Worm (Caenorhabditis elegans) whole organism, young adult: ENCODE measurements around the gene spp-18.

ENCODE experiments used
- B0261.1 ChIP-seq: sonication (generic microtip); optimal IDR thresholded peaks from 2 replicates; lab custom pipeline; 2016; ENCODE audit warnings: mild to moderate bottlenecking, missing genetic modification characterization, moderate library complexity, missing compliant biosample characterization
- C06A6.2 ChIP-seq: fragments of 200-800 bp; sonication (Bioruptor generic); conservative IDR thresholded peaks from 2 replicates; pipeline ENCODE4 v1.3.6; 2022; ENCODE audit warnings: missing genetic modification characterization, missing compliant biosample characterization
- F57A8.1 ChIP-seq: fragments of 200-800 bp; sonication (Bioruptor generic); optimal IDR thresholded peaks from 2 replicates; lab custom pipeline; 2018; ENCODE audit warnings: mild to moderate bottlenecking, missing genetic modification characterization, moderate library complexity, missing compliant biosample characterization
- F57C9.4 ChIP-seq: sonication (generic microtip); optimal IDR thresholded peaks from 2 replicates; lab custom pipeline; 2017; ENCODE audit warnings: mild to moderate bottlenecking, missing genetic modification characterization, missing compliant biosample characterization
- K11D2.4 ChIP-seq: fragments of 200-800 bp; sonication (Bioruptor generic); IDR thresholded peaks from 2 replicates; pipeline ENCODE4 v1.3.6; 2022; ENCODE audit warnings: missing genetic modification reagents, missing genetic modification characterization, missing compliant biosample characterization
- Y53G8AR.9 ChIP-seq: fragments of 200-800 bp; sonication (Bioruptor generic); conservative IDR thresholded peaks from 2 replicates; pipeline ENCODE4 v1.3.6; 2022; ENCODE audit warnings: missing genetic modification reagents, missing genetic modification characterization, missing compliant biosample characterization
- ZK185.1 ChIP-seq: sonication (generic microtip); optimal IDR thresholded peaks from 2 replicates; lab custom pipeline; 2016; ENCODE audit warnings: mild to moderate bottlenecking, missing genetic modification characterization, missing compliant biosample characterization; ENCODE audit not compliant: poor library complexity, severe bottlenecking
- akir-1 ChIP-seq: fragments of 200-800 bp; sonication (Bioruptor generic); optimal IDR thresholded peaks from 2 replicates; lab custom pipeline; 2018; ENCODE audit warnings: mild to moderate bottlenecking, missing genetic modification characterization, moderate library complexity, missing compliant biosample characterization
- ama-1 ChIP-seq, 3 experiments: fragments of 150-350 bp in 1 of 3; sonication (generic microtip) in 2 of 3; optimal IDR thresholded peaks; 2 replicates each; lab custom pipeline; 2014 to 2018; ENCODE audit warnings: missing biosample characterization in 2 of 3, missing genetic modification characterization in 2 of 3, missing genetic modification reagents in 2 of 3
- aptf-2 ChIP-seq: fragments of 200-800 bp; sonication (Bioruptor generic); conservative IDR thresholded peaks from 2 replicates; pipeline ENCODE4 v1.3.6; 2022; ENCODE audit warnings: missing genetic modification reagents, missing genetic modification characterization, missing compliant biosample characterization
- bed-1 ChIP-seq: fragments of 200-800 bp; sonication (Bioruptor generic); IDR thresholded peaks from 2 replicates; pipeline ENCODE4 v1.3.6; 2022; ENCODE audit warnings: missing genetic modification reagents, missing genetic modification characterization, missing compliant biosample characterization
- ccch-3 ChIP-seq: fragments of 200-800 bp; sonication (Bioruptor generic); optimal IDR thresholded peaks from 2 replicates; lab custom pipeline; 2018; ENCODE audit warnings: mild to moderate bottlenecking, missing genetic modification characterization, missing compliant biosample characterization
- cebp-1 ChIP-seq, 2 experiments: fragments of 200-800 bp in 1 of 2; sonication (Bioruptor generic) in 1 of 2; sonication (generic microtip) in 1 of 2; IDR thresholded peaks in 1 of 2; optimal IDR thresholded peaks in 1 of 2; 2 replicates each; pipeline versions ENCODE4 v1.3.6 to Lab custom; 2017 to 2022; ENCODE audit warnings: missing compliant biosample characterization in 2 of 2, missing genetic modification characterization in 2 of 2, mild to moderate bottlenecking in 1 of 2, missing genetic modification reagents in 1 of 2, moderate library complexity in 1 of 2
- ceh-40 ChIP-seq: fragments of 200-800 bp; sonication (Bioruptor generic); IDR thresholded peaks from 2 replicates; pipeline ENCODE4 v1.3.6; 2022; ENCODE audit warnings: missing genetic modification characterization, missing compliant biosample characterization
- ceh-79 ChIP-seq: sonication (generic microtip); optimal IDR thresholded peaks from 2 replicates; lab custom pipeline; 2017; ENCODE audit warnings: mild to moderate bottlenecking, missing genetic modification characterization, missing compliant biosample characterization
- chd-7 ChIP-seq: sonication (generic microtip); optimal IDR thresholded peaks from 2 replicates; lab custom pipeline; 2016; ENCODE audit warnings: mild to moderate bottlenecking, missing genetic modification characterization, moderate library complexity, missing compliant biosample characterization
- dox-1 ChIP-seq: fragments of 200-800 bp; sonication (Bioruptor generic); IDR thresholded peaks from 2 replicates; pipeline ENCODE4 v1.3.6; 2022; ENCODE audit warnings: missing genetic modification reagents, missing genetic modification characterization, missing compliant biosample characterization
- dpff-1 ChIP-seq: sonication (generic microtip); optimal IDR thresholded peaks from 2 replicates; lab custom pipeline; 2017; ENCODE audit warnings: mild to moderate bottlenecking, missing genetic modification characterization, missing compliant biosample characterization
- efl-1 ChIP-seq: fragments of 150-350 bp; optimal IDR thresholded peaks from 2 replicates; lab custom pipeline; 2014; ENCODE audit warnings: missing biosample characterization, missing genetic modification reagents, missing genetic modification characterization
- egl-18 ChIP-seq: fragments of 200-800 bp; sonication (Bioruptor generic); IDR thresholded peaks from 2 replicates; pipeline ENCODE4 v1.3.6; 2022; ENCODE audit warnings: missing genetic modification reagents, missing genetic modification characterization, missing compliant biosample characterization
- egl-44 ChIP-seq: fragments of 200-800 bp; sonication (Bioruptor generic); IDR thresholded peaks from 2 replicates; pipeline ENCODE4 v1.3.6; 2022; ENCODE audit warnings: missing genetic modification reagents, missing genetic modification characterization, missing compliant biosample characterization
- ets-4 ChIP-seq: fragments of 200-800 bp; sonication (Bioruptor generic); optimal IDR thresholded peaks from 2 replicates; lab custom pipeline; 2018; ENCODE audit warnings: mild to moderate bottlenecking, missing genetic modification characterization, missing compliant biosample characterization
- him-1 ChIP-seq: sonication (generic microtip); optimal IDR thresholded peaks from 2 replicates; lab custom pipeline; 2016; ENCODE audit warnings: missing genotype, missing genetic modification reagents, missing genetic modification characterization, missing compliant biosample characterization
- hrde-1 ChIP-seq: sonication (generic microtip); optimal IDR thresholded peaks from 2 replicates; lab custom pipeline; 2016; ENCODE audit warnings: missing genetic modification characterization, mild to moderate bottlenecking, missing compliant biosample characterization, moderate library complexity, missing genotype, missing genetic modification reagents, borderline replicate concordance
- hsf-1 ChIP-seq: fragments of 200-800 bp; sonication (Bioruptor generic); IDR thresholded peaks from 2 replicates; pipeline ENCODE4 v1.3.6; 2022; ENCODE audit warnings: missing genetic modification reagents, missing genetic modification characterization, missing compliant biosample characterization
- let-526 ChIP-seq: fragments of 200-800 bp; sonication (Bioruptor generic); IDR thresholded peaks from 2 replicates; pipeline ENCODE4 v1.3.6; 2022; ENCODE audit warnings: missing genetic modification reagents, missing genetic modification characterization, missing compliant biosample characterization
- lin-40 ChIP-seq: sonication (generic microtip); optimal IDR thresholded peaks from 2 replicates; lab custom pipeline; 2016; ENCODE audit warnings: missing genetic modification characterization, mild to moderate bottlenecking, missing compliant biosample characterization, missing genotype, missing genetic modification reagents
- lin-54 ChIP-seq: fragments of 200-800 bp; sonication (Bioruptor generic); optimal IDR thresholded peaks from 2 replicates; lab custom pipeline; 2018; ENCODE audit warnings: mild to moderate bottlenecking, missing genetic modification characterization, missing compliant biosample characterization
- madf-3 ChIP-seq: fragments of 200-800 bp; sonication (Bioruptor generic); IDR thresholded peaks from 2 replicates; pipeline ENCODE4 v1.3.6; 2022; ENCODE audit warnings: missing genetic modification reagents, missing genetic modification characterization, missing compliant biosample characterization
- mes-4 ChIP-seq: sonication (generic microtip); optimal IDR thresholded peaks from 2 replicates; lab custom pipeline; 2016; ENCODE audit warnings: missing genotype, missing genetic modification characterization, missing compliant biosample characterization
- nfyb-1 ChIP-seq: fragments of 200-800 bp; sonication (Bioruptor generic); IDR thresholded peaks from 2 replicates; pipeline ENCODE4 v1.3.6; 2022; ENCODE audit warnings: missing genetic modification reagents, missing genetic modification characterization, missing compliant biosample characterization
- nhr-90 ChIP-seq: sonication (generic microtip); optimal IDR thresholded peaks from 2 replicates; lab custom pipeline; 2016; ENCODE audit warnings: missing genotype, mild to moderate bottlenecking, missing genetic modification characterization, missing compliant biosample characterization
- rpc-1 ChIP-seq, 2 experiments: fragments of 150-350 bp in 1 of 2; sonication (generic microtip) in 1 of 2; optimal IDR thresholded peaks; 2 replicates each; lab custom pipeline; 2014 to 2018; ENCODE audit warnings: missing biosample characterization in 1 of 2, missing genetic modification characterization in 1 of 2, missing genetic modification reagents in 1 of 2, missing genotype in 1 of 2
- sdz-38 ChIP-seq: sonication (generic microtip); optimal IDR thresholded peaks from 2 replicates; lab custom pipeline; 2016; ENCODE audit warnings: missing genotype, missing genetic modification characterization, missing compliant biosample characterization
- snpc-1.3 ChIP-seq: sonication (generic microtip); optimal IDR thresholded peaks from 2 replicates; lab custom pipeline; 2017; ENCODE audit warnings: missing genetic modification characterization, mild to moderate bottlenecking, missing compliant biosample characterization, antibody characterized with exemption, moderate library complexity, missing genotype, missing genetic modification reagents; ENCODE audit not compliant: insufficient read depth
- unc-62 ChIP-seq: fragments of 150-350 bp; optimal IDR thresholded peaks from 2 replicates; lab custom pipeline; 2014; ENCODE audit warnings: missing biosample characterization, missing genetic modification reagents, missing genetic modification characterization
- ztf-22 ChIP-seq: fragments of 200-800 bp; sonication (Bioruptor generic); optimal IDR thresholded peaks from 2 replicates; lab custom pipeline; 2018; ENCODE audit warnings: mild to moderate bottlenecking, missing genetic modification characterization, moderate library complexity, missing compliant biosample characterization

Gene spp-18

DNA sequence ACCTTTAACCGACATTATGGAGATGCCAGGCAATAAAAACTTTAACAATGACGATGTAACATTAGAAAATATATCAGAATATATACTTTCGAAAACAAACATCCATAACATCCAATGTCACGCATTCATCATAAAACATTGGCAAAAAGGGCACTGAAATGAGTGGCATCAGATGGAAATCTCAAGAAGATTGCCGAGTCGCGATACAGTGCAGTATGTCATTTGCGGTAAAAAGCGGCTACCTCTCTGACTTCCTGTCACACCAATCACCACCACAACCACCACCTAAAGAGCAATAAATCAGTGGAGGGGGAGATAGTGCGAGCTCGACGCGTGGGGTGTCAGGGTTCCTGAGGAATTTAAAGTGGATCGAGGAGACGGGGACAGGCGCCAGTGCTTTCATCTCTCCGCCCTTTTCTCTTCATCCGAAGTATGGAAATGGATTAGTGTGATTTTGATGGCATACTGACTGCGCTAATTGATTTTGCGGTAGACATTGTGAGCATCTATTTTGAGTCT lies 19.6 kb downstream of the spp-18 start:
- TF ChIP-seq B0261.1 (no peak), akir-1 (GFP tag; lab: Kevin White, UChicago) (no peak), egl-44 (GFP tag; lab: Robert Waterston, UW) (no peak), cebp-1 (GFP tag; IDR thresholded peaks at IDR 0.05; lab: Robert Waterston, UW) (no peak), cebp-1 (tag; optimal IDR thresholded peaks at IDR 0.05; lab: Kevin White, UChicago) (no peak)

DNA sequence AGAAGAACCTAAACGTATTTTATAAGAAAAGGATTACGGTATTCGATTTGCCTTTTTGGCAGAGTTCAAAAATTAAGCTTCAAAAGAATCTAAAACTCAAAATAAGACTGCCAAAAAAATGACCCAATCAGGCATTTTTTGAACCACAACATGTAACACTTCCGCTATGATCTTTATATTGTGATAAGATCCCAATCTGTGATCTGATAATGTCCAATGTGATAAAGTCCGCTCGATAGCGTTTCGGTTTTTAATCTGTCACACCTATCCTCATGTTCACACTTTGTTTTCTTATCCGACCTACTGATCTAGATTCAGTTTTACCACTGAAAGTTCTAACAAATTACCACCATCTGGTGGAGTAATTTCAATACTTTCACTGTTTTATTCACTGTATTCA lies 20.5 kb downstream of the spp-18 start:
- TF ChIP-seq F57C9.4 (tag; lab: Kevin White, UChicago) = no peak
- no peak for TF ChIP-seq bed-1
- TF ChIP-seq nfyb-1 (GFP tag; lab: Robert Waterston, UW) = no peak

DNA sequence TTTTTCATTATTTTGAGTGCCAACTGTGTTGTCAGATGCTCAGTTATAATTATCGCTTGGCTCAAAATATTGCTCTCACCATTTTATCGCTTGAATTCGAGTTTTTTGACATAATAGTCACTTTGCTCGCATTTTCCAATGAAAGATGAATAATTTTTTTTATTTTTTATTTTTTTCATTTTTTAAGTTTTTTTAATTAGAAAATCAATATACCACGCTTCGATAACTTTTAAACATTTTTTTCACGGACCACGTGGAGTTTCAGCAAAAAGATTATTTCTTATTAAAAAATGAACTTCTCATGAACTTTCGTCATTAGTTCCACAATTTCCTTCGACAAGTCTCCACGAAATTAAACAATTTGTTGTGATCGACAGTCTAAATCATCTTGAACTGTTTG lies 21.2 kb downstream of the spp-18 start, which contains the start of gene elt-1:
elt-1 (plus strand) TSS at position 301 of the 400 bp plus-strand sequence.
- TF ChIP-seq K11D2.4 (GFP tag; lab: Robert Waterston, UW) = no peak
- no peak for TF ChIP-seq ZK185.1
- TF ChIP-seq Y53G8AR.9 (GFP tag; lab: Robert Waterston, UW) = no peak
- no peak for TF ChIP-seq ama-1 (optimal IDR thresholded peaks at IDR 0.05; lab: Kevin White, UChicago)
- no peak for TF ChIP-seq ama-1 (GFP tag; optimal IDR thresholded peaks at IDR 0.05; lab: Kevin White, UChicago)
- no peak for TF ChIP-seq efl-1
- TF ChIP-seq chd-7 = no peak
- TF ChIP-seq sdz-38 (tag; lab: Kevin White, UChicago) = no peak
- TF ChIP-seq ceh-79 (tag; lab: Kevin White, UChicago) = no peak
- TF ChIP-seq egl-18 = no peak
- no peak for TF ChIP-seq hrde-1
- no peak for TF ChIP-seq madf-3 (GFP tag; lab: Robert Waterston, UW)
- TF ChIP-seq F57A8.1 = no peak
- TF ChIP-seq ets-4 (GFP tag; lab: Kevin White, UChicago) = no peak
- TF ChIP-seq, all 124 proteins: peak for 0

DNA sequence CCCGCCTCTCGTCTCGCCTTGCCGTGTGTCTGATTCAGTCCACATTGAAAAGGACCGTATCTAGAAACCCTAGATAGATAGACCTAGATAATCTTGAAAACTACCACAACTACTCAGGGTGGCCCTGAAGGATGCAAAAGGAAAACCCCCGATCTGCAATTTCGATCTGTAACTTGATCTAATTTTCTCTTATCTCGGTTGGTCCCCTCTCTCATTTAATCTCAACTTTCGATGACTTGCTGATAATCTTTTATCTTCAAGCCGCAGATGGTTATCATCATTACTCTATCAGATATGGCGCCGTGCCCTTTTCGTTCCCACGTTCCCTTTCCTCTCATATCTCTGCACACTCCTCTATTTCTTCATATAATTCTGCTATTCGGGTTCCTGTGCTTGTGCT lies 22.0 kb downstream of the spp-18 start:
- TF ChIP-seq mes-4 (tag; lab: Kevin White, UChicago) (no peak), ccch-3 (GFP tag; lab: Kevin White, UChicago) (no peak), aptf-2 (GFP tag; lab: Robert Waterston, UW) (no peak), nfyb-1 (GFP tag; lab: Robert Waterston, UW) (0 out of 2 replicates have a peak, but pooled peaks have one; percentile 3)

DNA sequence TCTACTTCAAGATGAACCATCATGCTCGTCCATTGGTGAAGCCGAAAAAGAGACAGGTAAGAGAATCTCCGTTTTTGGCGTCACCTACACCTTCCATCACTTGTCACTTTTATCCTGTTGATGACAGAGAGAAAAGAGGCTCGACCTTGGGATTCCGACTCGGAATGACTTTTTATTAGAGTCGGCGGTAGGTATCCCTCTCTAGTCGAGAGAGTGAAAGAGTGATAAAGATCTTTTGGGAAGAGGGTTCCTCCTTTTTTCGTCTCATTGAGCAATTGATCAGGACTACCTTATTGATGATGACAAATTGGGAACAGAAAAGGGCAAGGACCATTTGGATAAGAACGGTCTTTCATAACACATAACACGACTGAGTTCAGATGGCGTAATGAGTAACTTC lies 23.8 kb downstream of the spp-18 start:
- TF ChIP-seq ceh-40 (GFP tag; lab: Robert Waterston, UW) (no peak), unc-62 (GFP tag; lab: Kevin White, UChicago) (peak; percentile 53)
- TF ChIP-seq, all 124 proteins: peak for 1

DNA sequence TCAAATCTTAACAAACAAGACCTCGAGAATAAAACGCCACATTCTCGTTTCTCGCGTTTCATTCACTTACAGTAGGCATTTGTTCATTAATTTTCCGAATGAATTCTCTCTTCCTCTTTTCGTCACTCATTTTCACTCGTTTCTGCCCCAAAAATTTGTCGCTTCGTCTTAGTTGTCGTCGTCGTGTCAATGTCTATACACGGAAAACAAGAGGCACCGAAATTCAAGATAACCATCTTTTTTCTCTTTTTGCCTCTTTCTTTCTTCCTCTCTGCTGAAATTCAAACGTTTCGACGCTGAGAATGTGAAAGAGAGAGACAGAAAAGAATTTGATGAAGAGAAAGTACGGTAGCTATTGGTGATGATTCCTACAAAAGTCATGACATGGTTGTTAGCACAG lies 24.5 kb downstream of the spp-18 start:
- TF ChIP-seq snpc-1.3 (tag; lab: Kevin White, UChicago) (no peak), ztf-22 (no peak), lin-40 (tag; lab: Kevin White, UChicago) (no peak), B0261.1 (no peak), dox-1 (GFP tag; lab: Robert Waterston, UW) (no peak), ama-1 (optimal IDR thresholded peaks at IDR 0.05; lab: Kevin White, UChicago) (no peak), ama-1 (GFP tag; optimal IDR thresholded peaks at IDR 0.05; lab: Kevin White, UChicago) (no peak), him-1 (tag; lab: Kevin White, UChicago) (no peak), cebp-1 (GFP tag; IDR thresholded peaks at IDR 0.05; lab: Robert Waterston, UW) (no peak), cebp-1 (tag; optimal IDR thresholded peaks at IDR 0.05; lab: Kevin White, UChicago) (no peak), lin-54 (GFP tag; lab: Kevin White, UChicago) (no peak), mes-4 (tag; lab: Kevin White, UChicago) (no peak), nhr-90 (tag; lab: Kevin White, UChicago) (no peak), madf-3 (GFP tag; lab: Robert Waterston, UW) (no peak), hsf-1 (GFP tag; lab: Robert Waterston, UW) (no peak), let-526 (GFP tag; lab: Robert Waterston, UW) (no peak), rpc-1 (optimal IDR thresholded peaks at IDR 0.05; lab: Kevin White, UChicago) (no peak), rpc-1 (tag; optimal IDR thresholded peaks at IDR 0.05; lab: Kevin White, UChicago) (no peak), dpff-1 (tag; lab: Kevin White, UChicago) (no peak), C06A6.2 (GFP tag; lab: Robert Waterston, UW) (no peak)
- TF ChIP-seq, all 124 proteins: peak for 0
